5 fruit fly cellular contexts compared by ENCODE assay signal in the genomic region with DNA sequence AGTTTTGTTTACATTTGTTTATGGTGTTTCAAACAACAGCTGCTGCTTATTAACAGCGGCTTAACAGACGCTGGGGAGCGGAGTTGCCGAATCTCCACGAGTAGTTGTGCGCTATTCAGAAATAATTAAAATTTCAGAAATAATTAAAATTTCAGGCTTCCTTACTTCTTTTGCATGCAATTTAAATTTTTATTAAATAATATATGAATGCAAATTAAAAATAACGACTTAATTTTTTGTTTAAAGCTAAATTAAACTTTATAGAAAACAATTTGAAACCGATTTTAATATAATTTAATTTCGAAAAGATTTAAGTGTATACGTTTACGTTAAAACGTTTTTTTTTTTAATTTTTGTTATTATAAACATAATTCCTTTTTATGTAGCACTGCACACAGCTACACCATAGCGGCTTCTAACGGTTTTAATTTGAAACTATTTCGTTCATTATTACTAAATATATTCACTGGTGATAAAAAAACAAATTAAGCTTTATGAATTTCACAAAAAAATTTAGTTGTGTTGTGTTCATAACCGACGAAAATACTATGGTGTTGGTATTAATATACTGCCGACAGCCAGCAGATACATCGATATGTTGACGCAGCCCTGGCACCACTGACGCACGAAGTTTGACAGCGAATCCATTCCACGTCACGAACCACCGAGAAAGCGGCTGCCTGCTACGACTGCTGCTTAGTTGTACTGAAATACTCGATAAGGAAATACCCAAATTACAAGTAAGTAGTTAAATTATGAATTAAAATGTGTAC.
TF ChIP-seq lines count a peak whose summit lies in the region.

Gene SsRbeta, plus strand, starts transcription at position 645 of the 773 bp plus-strand sequence.

- peak; percentile 3 for TF ChIP-seq CTCF in whole organism, embryonic (GFP tag; optimal IDR thresholded peaks at IDR 0.05; lab: Kevin White, UChicago)

TF ChIP-seq in whole organism, adult, 20 proteins besides CTCF, POLR2A, EP300 and RAD21 (continues in another document):
- peak; percentile 24 for TF ChIP-seq bab1 (GFP tag; optimal IDR thresholded peaks at IDR 0.05; lab: Kevin White, UChicago)
- peak; percentile 16 for TF ChIP-seq ovo (GFP tag; optimal IDR thresholded peaks at IDR 0.05; lab: Kevin White, UChicago)
- TF ChIP-seq cic (GFP tag; optimal IDR thresholded peaks at IDR 0.05; lab: Kevin White, UChicago), result peak; percentile 27
- TF ChIP-seq CG14711 (tag; optimal IDR thresholded peaks at IDR 0.05; lab: Kevin White, UChicago), result peak; percentile 88
- no peak for TF ChIP-seq cnc (optimal IDR thresholded peaks at IDR 0.05; lab: Kevin White, UChicago)
- TF ChIP-seq Mnt (GFP tag; optimal IDR thresholded peaks at IDR 0.05; lab: Kevin White, UChicago), result peak; percentile 48
- TF ChIP-seq toe (GFP tag; optimal IDR thresholded peaks at IDR 0.05; lab: Kevin White, UChicago), result no peak
- peak; percentile 37 for TF ChIP-seq CG7101 (tag; optimal IDR thresholded peaks at IDR 0.05; lab: Kevin White, UChicago)
- no peak for TF ChIP-seq CG5204 (GFP tag; optimal IDR thresholded peaks at IDR 0.05; lab: Kevin White, UChicago)
- no peak for TF ChIP-seq CG7045 (GFP tag; optimal IDR thresholded peaks at IDR 0.05; lab: Kevin White, UChicago)
- no peak for TF ChIP-seq Clk (GFP tag; optimal IDR thresholded peaks at IDR 0.05; lab: Kevin White, UChicago)
- TF ChIP-seq CG11617 (GFP tag; optimal IDR thresholded peaks at IDR 0.05; lab: Kevin White, UChicago), result peak; percentile 34
- TF ChIP-seq Crg-1 (GFP tag; optimal IDR thresholded peaks at IDR 0.05; lab: Kevin White, UChicago), result peak; percentile 29
- no peak for TF ChIP-seq kay (GFP tag; lab: Kevin White, UChicago; ENCODE audit: borderline replicate concordance)
- no peak for TF ChIP-seq CG12768 (GFP tag; optimal IDR thresholded peaks at IDR 0.05; lab: Kevin White, UChicago)
- no peak for TF ChIP-seq pad (GFP tag; optimal IDR thresholded peaks at IDR 0.05; lab: Kevin White, UChicago)

TF ChIP-seq in whole organism, embryonic, 481 proteins besides CTCF, POLR2A, EP300 and RAD21 (continues in another document):
- TF ChIP-seq mirr (GFP tag; optimal IDR thresholded peaks at IDR 0.05; lab: Kevin White, UChicago) (peak; percentile 3), CHES-1-like (GFP tag; optimal IDR thresholded peaks at IDR 0.05; lab: Kevin White, UChicago) (peak; percentile 60), slp2 (GFP tag; optimal IDR thresholded peaks at IDR 0.05; lab: Kevin White, UChicago) (no peak), Kr (GFP tag; optimal IDR thresholded peaks at IDR 0.05; lab: Kevin White, UChicago) (no peak), CG11085 (GFP tag; IDR thresholded peaks at IDR 0.05; lab: Robert Waterston, UW) (no peak), CG17359 (tag; optimal IDR thresholded peaks at IDR 0.05; lab: Kevin White, UChicago) (no peak), CG6854 (GFP tag; optimal IDR thresholded peaks at IDR 0.05; lab: Kevin White, UChicago) (no peak), tna (GFP tag; IDR thresholded peaks at IDR 0.05; lab: Robert Waterston, UW; ENCODE audit: partially characterized antibody) (peak; percentile 37; the same call in 1 of the 2 replicates), Blimp-1 (GFP tag; optimal IDR thresholded peaks at IDR 0.05; lab: Kevin White, UChicago) (peak; percentile 49), CG16813 (GFP tag; IDR thresholded peaks at IDR 0.05; lab: Robert Waterston, UW; ENCODE audit: partially characterized antibody) (peak; percentile 69), ase (GFP tag; IDR thresholded peaks at IDR 0.05; lab: Robert Waterston, UW) (peak; percentile 74; the same call in 2 of the 3 replicates), CG42726 (GFP tag; IDR thresholded peaks at IDR 0.05; lab: Robert Waterston, UW; ENCODE audit: partially characterized antibody) (peak; percentile 78; the same call in 1 of the 2 replicates), CG7372 (GFP tag; IDR thresholded peaks at IDR 0.05; lab: Robert Waterston, UW) (peak; percentile 58), maf-S (GFP tag; optimal IDR thresholded peaks at IDR 0.05; lab: Kevin White, UChicago) (no peak), CG13123 (GFP tag; optimal IDR thresholded peaks at IDR 0.05; lab: Kevin White, UChicago) (no peak)

TF ChIP-seq in whole organism, prepupa, 60 proteins besides CTCF, POLR2A, EP300 and RAD21 (continues in another document):
- TF ChIP-seq Met (GFP tag; optimal IDR thresholded peaks at IDR 0.05; lab: Kevin White, UChicago), result peak; percentile 26
- no peak for TF ChIP-seq Blimp-1 (GFP tag; optimal IDR thresholded peaks at IDR 0.05; lab: Kevin White, UChicago)
- TF ChIP-seq Hr38 (GFP tag; optimal IDR thresholded peaks at IDR 0.05; lab: Kevin White, UChicago), result no peak
- no peak for TF ChIP-seq Lpt (GFP tag; optimal IDR thresholded peaks at IDR 0.05; lab: Kevin White, UChicago)
- TF ChIP-seq dac (GFP tag; optimal IDR thresholded peaks at IDR 0.05; lab: Kevin White, UChicago), result no peak
- no peak for TF ChIP-seq CG32006 (GFP tag; optimal IDR thresholded peaks at IDR 0.05; lab: Kevin White, UChicago)
- TF ChIP-seq esn (GFP tag; optimal IDR thresholded peaks at IDR 0.05; lab: Kevin White, UChicago), result peak; percentile 19
- no peak for TF ChIP-seq Eip75B (GFP tag; optimal IDR thresholded peaks at IDR 0.05; lab: Kevin White, UChicago)
- peak; percentile 63 for TF ChIP-seq eg (GFP tag; IDR thresholded peaks at IDR 0.05; lab: Robert Waterston, UW)
- TF ChIP-seq achi (GFP tag; optimal IDR thresholded peaks at IDR 0.05; lab: Kevin White, UChicago), result peak; percentile 100
- no peak for TF ChIP-seq topi (GFP tag; optimal IDR thresholded peaks at IDR 0.05; lab: Kevin White, UChicago)
- TF ChIP-seq salr (GFP tag; optimal IDR thresholded peaks at IDR 0.05; lab: Kevin White, UChicago), result no peak
- TF ChIP-seq Hr4 (GFP tag; optimal IDR thresholded peaks at IDR 0.05; lab: Kevin White, UChicago), result no peak
- TF ChIP-seq dsx (GFP tag; optimal IDR thresholded peaks at IDR 0.05; lab: Kevin White, UChicago; ENCODE audit: poor library complexity, severe bottlenecking), result no peak
- peak; percentile 78 for TF ChIP-seq Eip93F (GFP tag; optimal IDR thresholded peaks at IDR 0.05; lab: Kevin White, UChicago)
- peak; percentile 18 for TF ChIP-seq CG10631 (GFP tag; optimal IDR thresholded peaks at IDR 0.05; lab: Kevin White, UChicago)
- TF ChIP-seq CG11902 (GFP tag; optimal IDR thresholded peaks at IDR 0.05; lab: Kevin White, UChicago), result no peak
- no peak for TF ChIP-seq ss (GFP tag; optimal IDR thresholded peaks at IDR 0.05; lab: Kevin White, UChicago)

TF ChIP-seq in whole organism, pupa, 21 proteins besides CTCF, POLR2A, EP300 and RAD21:
- TF ChIP-seq CG8159 (tag; optimal IDR thresholded peaks at IDR 0.05; lab: Kevin White, UChicago) (peak; percentile 2), Pif1B (GFP tag; optimal IDR thresholded peaks at IDR 0.05; lab: Kevin White, UChicago) (no peak), Ets98B (GFP tag; IDR thresholded peaks at IDR 0.05; lab: Robert Waterston, UW) (peak; percentile 5; the same call in 1 of the 2 replicates), CG4496 (GFP tag; IDR thresholded peaks at IDR 0.05; lab: Robert Waterston, UW) (peak; percentile 33; the same call in 2 of the 3 replicates), CG17806 (tag; optimal IDR thresholded peaks at IDR 0.05; lab: Kevin White, UChicago) (no peak), Snoo (tag; optimal IDR thresholded peaks at IDR 0.05; lab: Kevin White, UChicago) (peak; percentile 23), CG12605 (GFP tag; IDR thresholded peaks at IDR 0.05; lab: Robert Waterston, UW) (peak; percentile 7; the same call in 1 of the 2 replicates), CG10348 (GFP tag; IDR thresholded peaks at IDR 0.05; lab: Robert Waterston, UW) (no peak), D1 (tag; optimal IDR thresholded peaks at IDR 0.05; lab: Kevin White, UChicago) (peak; percentile 38), CG32121 (GFP tag; IDR thresholded peaks at IDR 0.05; lab: Robert Waterston, UW) (peak; percentile 21; the same call in 1 of the 2 replicates), CG34367 (tag; optimal IDR thresholded peaks at IDR 0.05; lab: Kevin White, UChicago) (no peak), rn (GFP tag; IDR thresholded peaks at IDR 0.05; lab: Robert Waterston, UW) (peak; percentile 28; the same call in 1 of the 2 replicates)
TF ChIP-seq in whole organism, pupa: peak in this region for 8.

TF ChIP-seq in whole organism, wandering third instar larva, 38 proteins besides CTCF, POLR2A, EP300 and RAD21:
- peak; percentile 60 for TF ChIP-seq sv (GFP tag; optimal IDR thresholded peaks at IDR 0.05; lab: Kevin White, UChicago)
- TF ChIP-seq OdsH (GFP tag; optimal IDR thresholded peaks at IDR 0.05; lab: Kevin White, UChicago), result no peak
- no peak for TF ChIP-seq rgr (GFP tag; optimal IDR thresholded peaks at IDR 0.05; lab: Kevin White, UChicago)
- TF ChIP-seq Hr83 (GFP tag; optimal IDR thresholded peaks at IDR 0.05; lab: Kevin White, UChicago; ENCODE audit: poor library complexity, severe bottlenecking), result peak; percentile 53
- no peak for TF ChIP-seq Dfd (GFP tag; optimal IDR thresholded peaks at IDR 0.05; lab: Kevin White, UChicago)
- TF ChIP-seq brk (GFP tag; optimal IDR thresholded peaks at IDR 0.05; lab: Kevin White, UChicago), result peak; percentile 41
- no peak for TF ChIP-seq Rel (GFP tag; optimal IDR thresholded peaks at IDR 0.05; lab: Kevin White, UChicago)
- TF ChIP-seq Rel (tag; optimal IDR thresholded peaks at IDR 0.05; lab: Kevin White, UChicago), result peak; percentile 39
- peak; percentile 20 for TF ChIP-seq Jra (GFP tag; optimal IDR thresholded peaks at IDR 0.05; lab: Kevin White, UChicago)
